Fruit fly (Drosophila melanogaster) whole organism, wandering third instar larva: ENCODE data around the gene CG9257.

Experiments used
- Abd-B ChIP-seq: fragments of >200 bp; optimal IDR thresholded peaks from 2 replicates; lab custom pipeline; 2017; ENCODE audit warnings: missing biosample characterization, missing genetic modification characterization
- CG32264 ChIP-seq: fragments of 200-800 bp; sonication (Bioruptor generic); optimal IDR thresholded peaks from 2 replicates; lab custom pipeline; 2016; ENCODE audit warnings: missing biosample characterization, missing genetic modification characterization
- CG9705 ChIP-seq: fragments of 200-800 bp; sonication (Bioruptor generic); optimal IDR thresholded peaks from 2 replicates; lab custom pipeline; 2018; ENCODE audit warnings: missing biosample characterization, mild to moderate bottlenecking, missing genetic modification characterization
- CrebA ChIP-seq: fragments of 200-800 bp; sonication (Bioruptor generic); optimal IDR thresholded peaks from 2 replicates; lab custom pipeline; 2016; ENCODE audit warnings: missing biosample characterization, mild to moderate bottlenecking, missing genetic modification characterization, borderline replicate concordance
- Dfd ChIP-seq: fragments of >200 bp; optimal IDR thresholded peaks from 2 replicates; lab custom pipeline; 2017; ENCODE audit warnings: missing biosample characterization, missing genetic modification characterization
- Dif ChIP-seq: fragments of 200-275, 200-300 bp; sonication (Bioruptor generic); optimal IDR thresholded peaks from 2 replicates; lab custom pipeline; 2018; ENCODE audit warnings: missing biosample characterization, missing genetic modification characterization; ENCODE audit not compliant: partially characterized antibody
- GATAd ChIP-seq: sonication (Bioruptor generic); optimal IDR thresholded peaks from 2 replicates; lab custom pipeline; 2016; ENCODE audit warnings: missing biosample characterization, missing genetic modification characterization
- HLH106 ChIP-seq: fragments of 200-800 bp; optimal IDR thresholded peaks from 3 replicates; lab custom pipeline; 2019; ENCODE audit warnings: missing biosample characterization, mild to moderate bottlenecking, missing genetic modification characterization, moderate library complexity
- Hnf4 ChIP-seq: fragments of 200-800 bp; sonication (Bioruptor generic); optimal IDR thresholded peaks from 2 replicates; lab custom pipeline; 2016; ENCODE audit warnings: missing biosample characterization, mild to moderate bottlenecking, missing genetic modification characterization
- Hr78 ChIP-seq: fragments of >200 bp; optimal IDR thresholded peaks from 2 replicates; lab custom pipeline; 2017; ENCODE audit warnings: missing biosample characterization, missing genetic modification characterization
- Hr83 ChIP-seq: fragments of 200-300 bp; sonication (Bioruptor generic); optimal IDR thresholded peaks from 2 replicates; lab custom pipeline; 2016; ENCODE audit warnings: missing biosample characterization, mild to moderate bottlenecking, missing genetic modification characterization, moderate library complexity; ENCODE audit not compliant: poor library complexity, severe bottlenecking
- Jra ChIP-seq: sonication (Bioruptor generic); optimal IDR thresholded peaks from 2 replicates; lab custom pipeline; 2016; ENCODE audit warnings: missing biosample characterization, missing genetic modification characterization
- Mio ChIP-seq: sonication (Bioruptor generic); optimal IDR thresholded peaks from 2 replicates; lab custom pipeline; 2016; ENCODE audit warnings: missing biosample characterization, missing genetic modification characterization
- Myc ChIP-seq: fragments of >200 bp; optimal IDR thresholded peaks from 2 replicates; lab custom pipeline; 2017
- N ChIP-seq: fragments of >200 bp; optimal IDR thresholded peaks from 2 replicates; lab custom pipeline; 2018; ENCODE audit warnings: missing biosample characterization, missing external identifiers, missing genetic modification characterization
- OdsH ChIP-seq: fragments of 200-800 bp; sonication (Bioruptor generic); optimal IDR thresholded peaks from 2 replicates; lab custom pipeline; 2016; ENCODE audit warnings: missing biosample characterization, mild to moderate bottlenecking, missing genetic modification characterization
- Rel ChIP-seq, 2 experiments: fragments of 200-800 bp; sonication (Bioruptor generic) in 1 of 2; optimal IDR thresholded peaks; 2 replicates in 1 of 2; 3 replicates in 1 of 2; lab custom pipeline; 2016 to 2019; ENCODE audit warnings: mild to moderate bottlenecking in 2 of 2, missing biosample characterization in 2 of 2, missing genetic modification characterization in 2 of 2, moderate library complexity in 1 of 2
- Sp1 ChIP-seq: fragments of 200-800 bp; sonication (Bioruptor generic); optimal IDR thresholded peaks from 3 replicates; lab custom pipeline; 2019; ENCODE audit warnings: missing biosample characterization, mild to moderate bottlenecking, missing genetic modification characterization, moderate library complexity
- Vsx2 ChIP-seq: fragments of 200-300, 225-300 bp; sonication (Bioruptor generic); optimal IDR thresholded peaks from 2 replicates; lab custom pipeline; 2018; ENCODE audit warnings: missing biosample characterization, missing genetic modification characterization; ENCODE audit not compliant: partially characterized antibody
- br ChIP-seq: fragments of 200-800 bp; sonication (Bioruptor generic); optimal IDR thresholded peaks from 2 replicates; lab custom pipeline; 2016; ENCODE audit warnings: missing biosample characterization, missing genetic modification characterization
- brk ChIP-seq: fragments of 200-800 bp; sonication (Bioruptor generic); optimal IDR thresholded peaks from 2 replicates; lab custom pipeline; 2016; ENCODE audit warnings: missing biosample characterization, mild to moderate bottlenecking, missing genetic modification characterization
- dl ChIP-seq, 2 experiments: fragments of 175-275, 200-275 bp in 1 of 2; fragments of 200-275 bp in 1 of 2; sonication (Bioruptor generic); optimal IDR thresholded peaks; lab custom pipeline; 2018; ENCODE audit warnings: mild to moderate bottlenecking in 2 of 2, missing biosample characterization in 2 of 2, missing genetic modification characterization in 2 of 2, moderate library complexity in 2 of 2; ENCODE audit not compliant: partially characterized antibody in 2 of 2, insufficient read depth in 1 of 2
- dmrt93B ChIP-seq: fragments of 200-800 bp; sonication (Bioruptor generic); optimal IDR thresholded peaks from 2 replicates; lab custom pipeline; 2018; ENCODE audit warnings: missing biosample characterization, mild to moderate bottlenecking, missing genetic modification characterization
- dsf ChIP-seq: sonication (Bioruptor generic); optimal IDR thresholded peaks from 2 replicates; lab custom pipeline; 2016; ENCODE audit warnings: missing biosample characterization, missing genetic modification characterization, borderline replicate concordance
- ey ChIP-seq: fragments of 200-800 bp; sonication (Bioruptor generic); optimal IDR thresholded peaks from 2 replicates; lab custom pipeline; 2016; ENCODE audit warnings: missing biosample characterization, missing genetic modification characterization
- foxo ChIP-seq, 2 experiments: fragments of 200-800 bp; sonication (Bioruptor generic); optimal IDR thresholded peaks; 2 replicates in 1 of 2; 3 replicates in 1 of 2; lab custom pipeline; 2016 to 2017; ENCODE audit warnings: missing biosample characterization in 2 of 2, missing genetic modification characterization in 2 of 2
- fru ChIP-seq: fragments of 200-800 bp; sonication (Bioruptor generic); optimal IDR thresholded peaks from 3 replicates; lab custom pipeline; 2016; ENCODE audit warnings: missing biosample characterization, mild to moderate bottlenecking, missing genetic modification characterization
- h ChIP-seq: fragments of 200-800 bp; sonication (Bioruptor generic); optimal IDR thresholded peaks from 3 replicates; lab custom pipeline; 2016; ENCODE audit warnings: missing biosample characterization, mild to moderate bottlenecking, missing genetic modification characterization
- jim ChIP-seq: fragments of 175-275, 200-325 bp; sonication (Bioruptor generic); optimal IDR thresholded peaks from 2 replicates; lab custom pipeline; 2016; ENCODE audit warnings: missing biosample characterization, mild to moderate bottlenecking, missing genetic modification characterization
- lola ChIP-seq: fragments of >200 bp; optimal IDR thresholded peaks from 2 replicates; lab custom pipeline; 2017; ENCODE audit warnings: missing biosample characterization, missing genetic modification characterization
- pan ChIP-seq: fragments of >200 bp; optimal IDR thresholded peaks from 2 replicates; lab custom pipeline; 2017
- psq ChIP-seq: fragments of 200-800 bp; sonication (Bioruptor generic); optimal IDR thresholded peaks from 3 replicates; lab custom pipeline; 2017; ENCODE audit warnings: missing biosample characterization, mild to moderate bottlenecking, missing genetic modification characterization, moderate library complexity
- rgr ChIP-seq: fragments of 200-800 bp; sonication (Bioruptor generic); optimal IDR thresholded peaks from 3 replicates; lab custom pipeline; 2016; ENCODE audit warnings: missing biosample characterization, mild to moderate bottlenecking, missing genetic modification characterization
- sage ChIP-seq: fragments of 200-800 bp; sonication (Bioruptor generic); optimal IDR thresholded peaks from 2 replicates; lab custom pipeline; 2016; ENCODE audit warnings: missing biosample characterization, mild to moderate bottlenecking, missing genetic modification characterization
- sv ChIP-seq: fragments of 200-800 bp; sonication (Bioruptor generic); optimal IDR thresholded peaks from 3 replicates; lab custom pipeline; 2016; ENCODE audit warnings: missing biosample characterization, missing genetic modification characterization
- tai ChIP-seq: sonication (Bioruptor generic); optimal IDR thresholded peaks from 2 replicates; lab custom pipeline; 2016; ENCODE audit warnings: missing biosample characterization, missing genetic modification characterization
- usp ChIP-seq: fragments of >200 bp; optimal IDR thresholded peaks from 2 replicates; lab custom pipeline; 2017; ENCODE audit warnings: missing biosample characterization, missing genetic modification characterization
- woc ChIP-seq: sonication (Bioruptor generic); optimal IDR thresholded peaks from 2 replicates; lab custom pipeline; 2016; ENCODE audit warnings: missing biosample characterization, mild to moderate bottlenecking, missing genetic modification characterization

CG9257 gene

dm6 chr2L:21096448-21096994 lies 6.0 kb upstream of the CG9257 start, which contains the start of gene CG34136:
Gene CG34136, plus strand, starts transcription at chr2L:21096922.
- TF ChIP-seq dl (GFP tag; optimal IDR thresholded peaks at IDR 0.05; lab: Kevin White, UChicago; ENCODE audit: insufficient read depth in 1 of 2, partially characterized antibody in 2 of 2) (peak in 1 of 2 experiments; percentile 52), h (GFP tag; lab: Kevin White, UChicago) (peak; percentile 22), ey (GFP tag; lab: Kevin White, UChicago) (no peak), GATAd (GFP tag; lab: Kevin White, UChicago) (no peak), tai (GFP tag; lab: Kevin White, UChicago) (peak; percentile 36), Hnf4 (GFP tag; lab: Kevin White, UChicago) (no peak), Myc (no peak), woc (GFP tag; lab: Kevin White, UChicago) (no peak), usp (GFP tag; lab: Kevin White, UChicago) (no peak), sv (GFP tag; lab: Kevin White, UChicago) (no peak), HLH106 (tag; lab: Kevin White, UChicago) (no peak), Hr78 (no peak), Dif (GFP tag; lab: Kevin White, UChicago) (peak; percentile 18), jim (GFP tag; lab: Kevin White, UChicago) (no peak), pan (no peak), Dfd (GFP tag; lab: Kevin White, UChicago) (no peak), CG9705 (GFP tag; lab: Kevin White, UChicago) (no peak), CrebA (GFP tag; lab: Kevin White, UChicago) (peak; percentile 68), psq (GFP tag; lab: Kevin White, UChicago) (no peak), Sp1 (no peak), N (GFP tag; lab: Kevin White, UChicago) (no peak), brk (no peak), lola (GFP tag; lab: Kevin White, UChicago) (no peak), fru (GFP tag; lab: Kevin White, UChicago) (peak; percentile 74), Rel (GFP tag; optimal IDR thresholded peaks at IDR 0.05; lab: Kevin White, UChicago) (peak; percentile 15), Rel (tag; optimal IDR thresholded peaks at IDR 0.05; lab: Kevin White, UChicago) (no peak), sage (no peak), Hr83 (GFP tag; lab: Kevin White, UChicago) (no peak), CG32264 (GFP tag; lab: Kevin White, UChicago) (no peak), br (GFP tag; lab: Kevin White, UChicago) (no peak), dmrt93B (GFP tag; lab: Kevin White, UChicago) (no peak), dsf (no peak), Vsx2 (GFP tag; lab: Kevin White, UChicago) (no peak), foxo (GFP tag; optimal IDR thresholded peaks at IDR 0.05; lab: Kevin White, UChicago) (peak in 1 of 2 experiments; percentile 14), Mio (GFP tag; lab: Kevin White, UChicago) (no peak), Abd-B (GFP tag; lab: Kevin White, UChicago) (no peak), rgr (GFP tag; lab: Kevin White, UChicago) (no peak), Jra (GFP tag; lab: Kevin White, UChicago) (no peak), OdsH (GFP tag; lab: Kevin White, UChicago) (no peak)
- TF ChIP-seq, all 38 proteins: peak for 8

dm6 chr2L:21097850-21098249 lies 4.7 kb upstream of the CG9257 start:
- TF ChIP-seq dl (GFP tag; optimal IDR thresholded peaks at IDR 0.05; lab: Kevin White, UChicago; ENCODE audit: insufficient read depth in 1 of 2, partially characterized antibody in 2 of 2) (no peak), ey (GFP tag; lab: Kevin White, UChicago) (no peak), Hr83 (GFP tag; lab: Kevin White, UChicago) (no peak), sage (no peak), rgr (GFP tag; lab: Kevin White, UChicago) (no peak), usp (GFP tag; lab: Kevin White, UChicago) (no peak), h (GFP tag; lab: Kevin White, UChicago) (no peak), CG32264 (GFP tag; lab: Kevin White, UChicago) (no peak), Sp1 (no peak), Myc (no peak), sv (GFP tag; lab: Kevin White, UChicago) (no peak)
